ENCODE assay signal across 1 fruit fly cellular context in genomic region chr3L:11325671-11326306, dm6.
A peak's percentile ranks its signal among the peaks of the same experiment; 100 is the strongest.
TF ChIP-seq lines count a peak whose summit lies in the region.

No protein-coding gene starts in this region.

TF ChIP-seq in whole organism, embryonic, 481 proteins besides CTCF, POLR2A, EP300 and RAD21 (continued from another document and continues in another):
- TF ChIP-seq MESR4 (GFP tag; optimal IDR thresholded peaks at IDR 0.05; lab: Kevin White, UChicago) (no peak), stc (GFP tag; IDR thresholded peaks at IDR 0.05; lab: Robert Waterston, UW) (peak; percentile 79), CG3407 (GFP tag; optimal IDR thresholded peaks at IDR 0.05; lab: Kevin White, UChicago) (peak; percentile 33), CG9797 (GFP tag; optimal IDR thresholded peaks at IDR 0.05; lab: Kevin White, UChicago) (no peak), CG31224 (GFP tag; IDR thresholded peaks at IDR 0.05; lab: Robert Waterston, UW) (no peak), Blimp-1 (GFP tag; optimal IDR thresholded peaks at IDR 0.05; lab: Kevin White, UChicago) (peak; percentile 72), grau (tag; optimal IDR thresholded peaks at IDR 0.05; lab: Kevin White, UChicago) (peak; percentile 67), CG1603 (tag; optimal IDR thresholded peaks at IDR 0.05; lab: Kevin White, UChicago) (peak; percentile 44), CG15073 (GFP tag; optimal IDR thresholded peaks at IDR 0.05; lab: Kevin White, UChicago) (no peak), Lpt (GFP tag; optimal IDR thresholded peaks at IDR 0.05; lab: Kevin White, UChicago) (no peak), yki (optimal IDR thresholded peaks at IDR 0.05; lab: Kevin White, UChicago) (no peak), CG12104 (GFP tag; optimal IDR thresholded peaks at IDR 0.05; lab: Kevin White, UChicago) (peak; percentile 38), phol (tag; optimal IDR thresholded peaks at IDR 0.05; lab: Kevin White, UChicago) (peak; percentile 84), seq (GFP tag; IDR thresholded peaks at IDR 0.05; lab: Robert Waterston, UW) (peak; percentile 60), CG1233 (GFP tag; optimal IDR thresholded peaks at IDR 0.05; lab: Kevin White, UChicago) (peak; percentile 73), rib (GFP tag; IDR thresholded peaks at IDR 0.05; lab: Robert Waterston, UW) (no peak), CG17186 (GFP tag; optimal IDR thresholded peaks at IDR 0.05; lab: Kevin White, UChicago) (no peak), Hr39 (optimal IDR thresholded peaks at IDR 0.05; lab: Kevin White, UChicago) (no peak), toy (GFP tag; IDR thresholded peaks at IDR 0.05; lab: Robert Waterston, UW) (0 out of 2 replicates have a peak, but pooled peaks have one; percentile 23), salm (tag; optimal IDR thresholded peaks at IDR 0.05; lab: Kevin White, UChicago) (peak; percentile 19), Pdp1 (GFP tag; optimal IDR thresholded peaks at IDR 0.05; lab: Kevin White, UChicago) (peak; percentile 70 to 76), CG6654 (GFP tag; optimal IDR thresholded peaks at IDR 0.05; lab: Kevin White, UChicago) (peak; percentile 11), chm (GFP tag; IDR thresholded peaks at IDR 0.05; lab: Robert Waterston, UW) (peak; percentile 57; the same call in 1 of the 2 replicates), CG17328 (GFP tag; IDR thresholded peaks at IDR 0.05; lab: Robert Waterston, UW) (peak; percentile 78), Six4 (GFP tag; optimal IDR thresholded peaks at IDR 0.05; lab: Kevin White, UChicago) (peak; percentile 66), mirr (GFP tag; optimal IDR thresholded peaks at IDR 0.05; lab: Kevin White, UChicago) (no peak), CG42726 (GFP tag; IDR thresholded peaks at IDR 0.05; lab: Robert Waterston, UW; ENCODE audit: partially characterized antibody) (no peak), CG3838 (GFP tag; optimal IDR thresholded peaks at IDR 0.05; lab: Kevin White, UChicago) (peak; percentile 36), CG33557 (GFP tag; optimal IDR thresholded peaks at IDR 0.05; lab: Kevin White, UChicago) (peak; percentile 49), CG30020 (tag; optimal IDR thresholded peaks at IDR 0.05; lab: Kevin White, UChicago) (peak; percentile 9), CG1647 (GFP tag; optimal IDR thresholded peaks at IDR 0.05; lab: Kevin White, UChicago) (peak; percentile 74), tup (GFP tag; optimal IDR thresholded peaks at IDR 0.05; lab: Kevin White, UChicago) (no peak), C15 (GFP tag; IDR thresholded peaks at IDR 0.05; lab: Robert Waterston, UW) (no peak), pfk (GFP tag; optimal IDR thresholded peaks at IDR 0.05; lab: Kevin White, UChicago) (no peak), row (GFP tag; IDR thresholded peaks at IDR 0.05; lab: Robert Waterston, UW) (peak; percentile 69), CG11696 (GFP tag; IDR thresholded peaks at IDR 0.05; lab: Robert Waterston, UW) (no peak), zf30C (GFP tag; optimal IDR thresholded peaks at IDR 0.05; lab: Kevin White, UChicago) (peak; percentile 56), nau (GFP tag; optimal IDR thresholded peaks at IDR 0.05; lab: Kevin White, UChicago) (peak; percentile 65), prd (optimal IDR thresholded peaks at IDR 0.05; lab: Kevin White, UChicago) (no peak), prd (GFP tag; IDR thresholded peaks at IDR 0.05; lab: Robert Waterston, UW) (peak; percentile 89), hkb (optimal IDR thresholded peaks at IDR 0.05; lab: Kevin White, UChicago) (no peak), hkb (GFP tag; IDR thresholded peaks at IDR 0.05; lab: Robert Waterston, UW) (peak; percentile 79), zen (tag; optimal IDR thresholded peaks at IDR 0.05; lab: Kevin White, UChicago) (peak; percentile 84), CG4360 (GFP tag; IDR thresholded peaks at IDR 0.05; lab: Robert Waterston, UW) (peak; percentile 73), ttk (GFP tag; IDR thresholded peaks at IDR 0.05; lab: Robert Waterston, UW) (peak; percentile 73), Dad (GFP tag; optimal IDR thresholded peaks at IDR 0.05; lab: Kevin White, UChicago) (peak; percentile 71), Rx (GFP tag; IDR thresholded peaks at IDR 0.05; lab: Robert Waterston, UW) (peak; percentile 74), ssp (GFP tag; IDR thresholded peaks at IDR 0.05; lab: Robert Waterston, UW) (peak; percentile 49), Doc3 (GFP tag; IDR thresholded peaks at IDR 0.05; lab: Robert Waterston, UW; ENCODE audit: partially characterized antibody) (no peak), CG3726 (GFP tag; IDR thresholded peaks at IDR 0.05; lab: Robert Waterston, UW) (peak; percentile 79), Jarid2 (GFP tag; optimal IDR thresholded peaks at IDR 0.05; lab: Kevin White, UChicago) (peak; percentile 53), CG18764 (GFP tag; optimal IDR thresholded peaks at IDR 0.05; lab: Kevin White, UChicago) (peak; percentile 67), Fer2 (tag; optimal IDR thresholded peaks at IDR 0.05; lab: Kevin White, UChicago) (peak; percentile 23), CG13123 (GFP tag; optimal IDR thresholded peaks at IDR 0.05; lab: Kevin White, UChicago) (peak; percentile 61), D19A (tag; optimal IDR thresholded peaks at IDR 0.05; lab: Kevin White, UChicago) (peak; percentile 73), CG15601 (tag; optimal IDR thresholded peaks at IDR 0.05; lab: Kevin White, UChicago) (peak; percentile 60), Ssrp (tag; optimal IDR thresholded peaks at IDR 0.05; lab: Kevin White, UChicago) (peak; percentile 77), E2f1 (GFP tag; IDR thresholded peaks at IDR 0.05; lab: Robert Waterston, UW) (peak; percentile 67), CG4282 (GFP tag; optimal IDR thresholded peaks at IDR 0.05; lab: Kevin White, UChicago) (peak; percentile 1), Optix (GFP tag; IDR thresholded peaks at IDR 0.05; lab: Robert Waterston, UW) (peak; percentile 63; the same call in 2 of the 3 replicates), HHEX (GFP tag; optimal IDR thresholded peaks at IDR 0.05; lab: Kevin White, UChicago) (peak; percentile 61), Camta (GFP tag; optimal IDR thresholded peaks at IDR 0.05; lab: Kevin White, UChicago) (peak; percentile 80), CoRest (tag; optimal IDR thresholded peaks at IDR 0.05; lab: Kevin White, UChicago) (peak; percentile 73), trem (tag; optimal IDR thresholded peaks at IDR 0.05; lab: Kevin White, UChicago) (peak; percentile 75), CG30431 (GFP tag; optimal IDR thresholded peaks at IDR 0.05; lab: Kevin White, UChicago) (peak; percentile 74), CG4424 (GFP tag; optimal IDR thresholded peaks at IDR 0.05; lab: Kevin White, UChicago) (peak; percentile 86), CG6689 (GFP tag; IDR thresholded peaks at IDR 0.05; lab: Robert Waterston, UW) (peak; percentile 69), Aef1 (GFP tag; IDR thresholded peaks at IDR 0.05; lab: Robert Waterston, UW) (peak; percentile 61), CG13287 (GFP tag; IDR thresholded peaks at IDR 0.05; lab: Robert Waterston, UW; ENCODE audit: partially characterized antibody) (no peak), CG6254 (GFP tag; optimal IDR thresholded peaks at IDR 0.05; lab: Kevin White, UChicago) (peak; percentile 81), CG2678 (tag; optimal IDR thresholded peaks at IDR 0.05; lab: Kevin White, UChicago) (peak; percentile 76), bowl (GFP tag; IDR thresholded peaks at IDR 0.05; lab: Robert Waterston, UW) (0 out of 2 replicates have a peak, but pooled peaks have one; percentile 56), CG2875 (GFP tag; optimal IDR thresholded peaks at IDR 0.05; lab: Kevin White, UChicago) (peak; percentile 56), Hand (GFP tag; optimal IDR thresholded peaks at IDR 0.05; lab: Kevin White, UChicago) (no peak), Mes4 (GFP tag; optimal IDR thresholded peaks at IDR 0.05; lab: Kevin White, UChicago) (peak; percentile 86), CG18262 (tag; optimal IDR thresholded peaks at IDR 0.05; lab: Kevin White, UChicago) (peak; percentile 85), maf-S (GFP tag; optimal IDR thresholded peaks at IDR 0.05; lab: Kevin White, UChicago) (peak; percentile 51), ap (GFP tag; IDR thresholded peaks at IDR 0.05; lab: Robert Waterston, UW) (peak; percentile 80), CG10321 (GFP tag; IDR thresholded peaks at IDR 0.05; lab: Robert Waterston, UW) (no peak), CG10565 (GFP tag; optimal IDR thresholded peaks at IDR 0.05; lab: Kevin White, UChicago) (no peak), chif (GFP tag; optimal IDR thresholded peaks at IDR 0.05; lab: Kevin White, UChicago) (peak; percentile 89), Ets65A (GFP tag; lab: Kevin White, UChicago) (peak; percentile 97), CG7928 (GFP tag; optimal IDR thresholded peaks at IDR 0.05; lab: Kevin White, UChicago) (no peak), Hr3 (GFP tag; optimal IDR thresholded peaks at IDR 0.05; lab: Kevin White, UChicago) (peak; percentile 64), gfzf (GFP tag; optimal IDR thresholded peaks at IDR 0.05; lab: Kevin White, UChicago) (no peak), CG3847 (GFP tag; IDR thresholded peaks at IDR 0.05; lab: Robert Waterston, UW) (peak; percentile 57), CG7556 (GFP tag; optimal IDR thresholded peaks at IDR 0.05; lab: Kevin White, UChicago) (peak; percentile 61), CG11560 (tag; IDR thresholded peaks at IDR 0.05; lab: Robert Waterston, UW) (no peak), CG14014 (GFP tag; IDR thresholded peaks at IDR 0.05; lab: Robert Waterston, UW) (peak; percentile 50; the same call in 1 of the 2 replicates), fd96Cb (tag; optimal IDR thresholded peaks at IDR 0.05; lab: Kevin White, UChicago) (peak; percentile 81), HmgD (GFP tag; optimal IDR thresholded peaks at IDR 0.05; lab: Kevin White, UChicago) (peak; percentile 39), CG9215 (GFP tag; IDR thresholded peaks at IDR 0.05; lab: Robert Waterston, UW) (peak; percentile 42; the same call in 1 of the 2 replicates), CG11723 (GFP tag; optimal IDR thresholded peaks at IDR 0.05; lab: Kevin White, UChicago) (peak; percentile 62), CG16863 (GFP tag; optimal IDR thresholded peaks at IDR 0.05; lab: Kevin White, UChicago) (peak; percentile 70), onecut (GFP tag; IDR thresholded peaks at IDR 0.05; lab: Robert Waterston, UW) (peak; percentile 68), CG2199 (GFP tag; IDR thresholded peaks at IDR 0.05; lab: Robert Waterston, UW) (peak; percentile 83; the same call in 2 of the 3 replicates), CG6791 (GFP tag; IDR thresholded peaks at IDR 0.05; lab: Robert Waterston, UW; ENCODE audit: partially characterized antibody) (no peak), CG13894 (tag; optimal IDR thresholded peaks at IDR 0.05; lab: Kevin White, UChicago) (no peak), klu (GFP tag; IDR thresholded peaks at IDR 0.05; lab: Robert Waterston, UW) (no peak), ci (GFP tag; IDR thresholded peaks at IDR 0.05; lab: Robert Waterston, UW) (peak; percentile 92), chn (GFP tag; optimal IDR thresholded peaks at IDR 0.05; lab: Kevin White, UChicago) (peak; percentile 82), dan (GFP tag; IDR thresholded peaks at IDR 0.05; lab: Robert Waterston, UW) (0 out of 2 replicates have a peak, but pooled peaks have one; percentile 44), CG18619 (GFP tag; optimal IDR thresholded peaks at IDR 0.05; lab: Kevin White, UChicago) (peak; percentile 43), jumu (GFP tag; optimal IDR thresholded peaks at IDR 0.05; lab: Kevin White, UChicago) (peak; percentile 49), CG8924 (tag; optimal IDR thresholded peaks at IDR 0.05; lab: Kevin White, UChicago) (peak; percentile 71), Med (GFP tag; lab: Kevin White, UChicago) (peak; percentile 96), z (GFP tag; IDR thresholded peaks at IDR 0.05; lab: Robert Waterston, UW) (0 out of 3 replicates have a peak, but pooled peaks have one; percentile 16), vfl (GFP tag; optimal IDR thresholded peaks at IDR 0.05; lab: Kevin White, UChicago) (no peak), Hr51 (GFP tag; optimal IDR thresholded peaks at IDR 0.05; lab: Kevin White, UChicago) (peak; percentile 53 to 77), CG3995 (GFP tag; optimal IDR thresholded peaks at IDR 0.05; lab: Kevin White, UChicago) (peak; percentile 5), CG17912 (GFP tag; optimal IDR thresholded peaks at IDR 0.05; lab: Kevin White, UChicago) (no peak), Atf-2 (GFP tag; optimal IDR thresholded peaks at IDR 0.05; lab: Kevin White, UChicago) (peak; percentile 74), tgo (GFP tag; IDR thresholded peaks at IDR 0.05; lab: Robert Waterston, UW) (peak; percentile 61), CG10959 (GFP tag; IDR thresholded peaks at IDR 0.05; lab: Robert Waterston, UW) (peak; percentile 67), sisA (GFP tag; IDR thresholded peaks at IDR 0.05; lab: Robert Waterston, UW) (peak; percentile 86), dmrt11E (tag; optimal IDR thresholded peaks at IDR 0.05; lab: Kevin White, UChicago) (peak; percentile 84), NFAT (GFP tag; IDR thresholded peaks at IDR 0.05; lab: Robert Waterston, UW) (0 out of 2 replicates have a peak, but pooled peaks have one; percentile 23), CG9876 (GFP tag; optimal IDR thresholded peaks at IDR 0.05; lab: Kevin White, UChicago) (peak; percentile 65), CG31441 (GFP tag; IDR thresholded peaks at IDR 0.05; lab: Robert Waterston, UW) (peak; percentile 80), CG13424 (tag; optimal IDR thresholded peaks at IDR 0.05; lab: Kevin White, UChicago) (peak; percentile 70), crp (GFP tag; optimal IDR thresholded peaks at IDR 0.05; lab: Kevin White, UChicago) (peak in 1 of 2 experiments; percentile 17), CG8281 (tag; optimal IDR thresholded peaks at IDR 0.05; lab: Kevin White, UChicago) (peak; percentile 31), Atf3 (GFP tag; optimal IDR thresholded peaks at IDR 0.05; lab: Kevin White, UChicago) (peak; percentile 63), Dbx (GFP tag; IDR thresholded peaks at IDR 0.05; lab: Robert Waterston, UW) (0 out of 3 replicates have a peak, but pooled peaks have one; percentile 17), her (GFP tag; optimal IDR thresholded peaks at IDR 0.05; lab: Kevin White, UChicago) (peak; percentile 54), Dref (GFP tag; IDR thresholded peaks at IDR 0.05; lab: Robert Waterston, UW) (no peak), lilli (GFP tag; optimal IDR thresholded peaks at IDR 0.05; lab: Kevin White, UChicago) (peak; percentile 72), sqz (GFP tag; optimal IDR thresholded peaks at IDR 0.05; lab: Kevin White, UChicago) (peak; percentile 50), nom (GFP tag; optimal IDR thresholded peaks at IDR 0.05; lab: Kevin White, UChicago) (peak; percentile 71), lbe (GFP tag; optimal IDR thresholded peaks at IDR 0.05; lab: Kevin White, UChicago) (peak; percentile 83), Neu2 (GFP tag; optimal IDR thresholded peaks at IDR 0.05; lab: Kevin White, UChicago; ENCODE audit: borderline replicate concordance) (peak; percentile 18), bcd (GFP tag; optimal IDR thresholded peaks at IDR 0.05; lab: Kevin White, UChicago) (peak; percentile 63)
